Worm (Caenorhabditis elegans): ENCODE measurements around the gene chil-21.

Gene chil-21

DNA sequence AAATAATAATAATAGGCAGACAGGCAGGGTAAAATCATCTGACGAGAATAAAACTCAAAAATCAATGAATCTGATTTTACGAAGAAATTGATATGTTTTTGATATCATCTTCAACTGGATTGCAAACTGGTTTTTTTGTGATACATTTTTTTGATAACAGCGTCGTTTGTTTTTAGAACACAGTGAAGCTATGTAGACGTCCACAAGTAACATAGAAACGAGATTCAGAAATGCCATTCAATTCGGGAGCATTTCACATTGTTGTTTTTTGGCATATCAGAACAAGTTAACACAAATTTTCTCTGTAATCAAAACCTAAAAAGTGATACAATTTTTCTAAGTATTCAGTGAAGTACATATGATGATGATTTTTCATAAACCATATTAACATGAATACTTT is 23.6 kb downstream of the chil-21 start, which contains the start of gene chil-13:
chil-13 (minus strand) TSS at position 101 of the 400 bp plus-strand sequence.
- TF ChIP-seq ref-1 (GFP tag; conservative IDR thresholded peaks at IDR 0.05), result no peak
- no peak for TF ChIP-seq tab-1 (GFP tag; IDR thresholded peaks at IDR 0.05)
- no peak for TF ChIP-seq ztf-23 (GFP tag; IDR thresholded peaks at IDR 0.05)
- no peak for TF ChIP-seq ztf-29 (GFP tag; IDR thresholded peaks at IDR 0.05)
- TF ChIP-seq med-1 (GFP tag; optimal IDR thresholded peaks at IDR 0.05; ENCODE audit: insufficient read depth), result no peak
- no peak for TF ChIP-seq T22C8.4 (GFP tag; IDR thresholded peaks at IDR 0.05)
- no peak for TF ChIP-seq klf-2 (GFP tag; conservative IDR thresholded peaks at IDR 0.05)
- no peak for TF ChIP-seq flt-1 (GFP tag; IDR thresholded peaks at IDR 0.05)
- no peak for TF ChIP-seq cog-1 (tag; optimal IDR thresholded peaks at IDR 0.05)

DNA sequence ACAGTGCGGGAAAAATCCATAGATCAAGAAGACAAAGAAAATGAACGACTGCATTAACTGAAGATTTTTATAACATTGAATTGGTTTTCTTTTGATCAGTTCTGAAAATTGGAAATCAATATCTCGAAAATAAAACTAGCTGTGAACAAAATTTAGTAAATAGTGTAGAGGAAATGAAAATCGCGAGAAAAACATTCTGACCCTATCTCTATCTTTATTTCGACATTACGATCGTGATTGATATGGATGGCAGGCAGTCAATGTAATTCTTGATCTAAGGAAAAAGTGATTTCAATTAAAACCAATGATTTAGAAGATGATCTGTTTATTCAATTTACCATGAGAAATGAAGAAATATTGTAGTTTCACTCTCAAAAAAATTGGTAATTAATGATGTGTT is 25.8 kb downstream of the chil-21 start, which contains the start of gene kin-16:
kin-16 (minus strand) TSS at position 101 of the 400 bp plus-strand sequence.
- no peak for TF ChIP-seq flt-1 (GFP tag; IDR thresholded peaks at IDR 0.05)
- TF ChIP-seq cog-1 (tag; optimal IDR thresholded peaks at IDR 0.05), result no peak
- no peak for TF ChIP-seq med-1 (GFP tag; optimal IDR thresholded peaks at IDR 0.05; ENCODE audit: insufficient read depth)
- TF ChIP-seq ref-1 (GFP tag; conservative IDR thresholded peaks at IDR 0.05), result no peak
- no peak for TF ChIP-seq ztf-29 (GFP tag; IDR thresholded peaks at IDR 0.05)

DNA sequence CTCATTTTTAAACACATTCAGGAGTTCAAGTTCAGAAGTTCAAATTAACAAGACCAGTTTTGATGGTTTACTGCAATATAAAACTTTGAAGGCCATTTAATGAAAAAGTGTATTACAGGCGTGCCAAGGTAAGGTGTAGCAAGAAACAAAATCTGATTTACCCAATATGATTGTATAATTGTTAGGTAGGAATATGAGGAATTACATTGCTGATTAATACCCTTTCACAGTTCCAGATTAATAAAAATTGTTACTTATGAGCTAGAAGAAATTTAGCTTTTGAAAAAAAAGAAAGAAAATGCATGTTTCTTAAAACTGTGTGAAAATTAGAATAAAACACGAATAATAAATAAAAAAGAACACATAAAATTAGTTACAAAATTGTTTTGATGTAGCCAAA is 28.2 kb downstream of the chil-21 start, which contains the start of gene kin-15:
kin-15 (minus strand) TSS at position 101 of the 400 bp plus-strand sequence.
- TF ChIP-seq ztf-23 (GFP tag; IDR thresholded peaks at IDR 0.05) (no peak), tab-1 (GFP tag; IDR thresholded peaks at IDR 0.05) (no peak), ref-1 (GFP tag; conservative IDR thresholded peaks at IDR 0.05) (no peak), ztf-29 (GFP tag; IDR thresholded peaks at IDR 0.05) (no peak), cog-1 (tag; optimal IDR thresholded peaks at IDR 0.05) (no peak)

DNA sequence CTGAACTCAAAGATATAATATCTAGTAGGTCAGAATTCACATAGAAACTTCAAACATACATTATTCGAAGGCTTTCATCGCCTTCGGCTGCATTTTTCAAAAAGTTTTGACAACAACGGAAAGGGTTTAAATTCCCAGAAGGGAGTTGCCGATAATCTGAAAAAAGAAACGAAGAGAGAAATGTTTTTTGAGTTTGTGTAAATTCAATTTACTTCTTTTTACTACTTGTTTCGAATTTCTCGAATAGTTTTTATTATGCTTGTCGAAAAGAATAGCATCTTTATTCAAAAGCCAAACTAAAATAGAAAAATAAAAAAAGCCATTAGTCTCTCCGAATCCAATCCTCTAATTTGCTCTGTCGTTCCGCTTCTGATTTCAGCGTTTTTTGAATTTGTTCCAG is 30.7 kb downstream of the chil-21 start:
- TF ChIP-seq ref-1 (GFP tag; conservative IDR thresholded peaks at IDR 0.05) (no peak), cog-1 (tag; optimal IDR thresholded peaks at IDR 0.05) (no peak), med-1 (GFP tag; optimal IDR thresholded peaks at IDR 0.05; ENCODE audit: insufficient read depth) (no peak), ztf-23 (GFP tag; IDR thresholded peaks at IDR 0.05) (no peak), flt-1 (GFP tag; IDR thresholded peaks at IDR 0.05) (no peak), ztf-29 (GFP tag; IDR thresholded peaks at IDR 0.05) (no peak), tab-1 (GFP tag; IDR thresholded peaks at IDR 0.05) (no peak), T22C8.4 (GFP tag; IDR thresholded peaks at IDR 0.05) (no peak), klf-2 (GFP tag; conservative IDR thresholded peaks at IDR 0.05) (no peak)

DNA sequence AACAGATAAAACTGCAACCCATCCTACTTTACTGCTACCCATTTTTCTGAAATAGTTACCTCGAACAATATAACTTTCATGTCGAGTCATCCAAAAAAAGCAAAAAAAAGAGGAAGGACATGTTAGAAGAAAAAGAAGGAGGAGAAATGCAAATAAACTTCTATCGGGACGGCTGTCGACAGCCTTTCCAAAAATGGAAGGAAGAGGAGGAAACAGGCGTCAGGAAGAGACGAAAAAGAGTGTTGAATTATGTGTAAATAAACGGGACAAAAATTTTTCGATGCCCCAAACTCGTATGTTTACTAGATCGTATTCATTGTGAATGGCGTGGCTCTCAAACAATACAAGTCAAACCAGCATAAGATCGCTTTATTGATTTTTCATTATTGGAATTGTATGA is 34.1 kb downstream of the chil-21 start, which contains the start of gene M176.5:
M176.5 (minus strand) TSS at position 101 of the 400 bp plus-strand sequence.
- no peak for TF ChIP-seq T22C8.4 (GFP tag; IDR thresholded peaks at IDR 0.05)
- TF ChIP-seq klf-2 (GFP tag; conservative IDR thresholded peaks at IDR 0.05), result no peak
- no peak for TF ChIP-seq cog-1 (tag; optimal IDR thresholded peaks at IDR 0.05)
- TF ChIP-seq ztf-29 (GFP tag; IDR thresholded peaks at IDR 0.05), result no peak
- no peak for TF ChIP-seq ref-1 (GFP tag; conservative IDR thresholded peaks at IDR 0.05)
- no peak for TF ChIP-seq med-1 (GFP tag; optimal IDR thresholded peaks at IDR 0.05; ENCODE audit: insufficient read depth)
- no peak for TF ChIP-seq tab-1 (GFP tag; IDR thresholded peaks at IDR 0.05)
- TF ChIP-seq ztf-23 (GFP tag; IDR thresholded peaks at IDR 0.05), result no peak
- no peak for TF ChIP-seq flt-1 (GFP tag; IDR thresholded peaks at IDR 0.05)

DNA sequence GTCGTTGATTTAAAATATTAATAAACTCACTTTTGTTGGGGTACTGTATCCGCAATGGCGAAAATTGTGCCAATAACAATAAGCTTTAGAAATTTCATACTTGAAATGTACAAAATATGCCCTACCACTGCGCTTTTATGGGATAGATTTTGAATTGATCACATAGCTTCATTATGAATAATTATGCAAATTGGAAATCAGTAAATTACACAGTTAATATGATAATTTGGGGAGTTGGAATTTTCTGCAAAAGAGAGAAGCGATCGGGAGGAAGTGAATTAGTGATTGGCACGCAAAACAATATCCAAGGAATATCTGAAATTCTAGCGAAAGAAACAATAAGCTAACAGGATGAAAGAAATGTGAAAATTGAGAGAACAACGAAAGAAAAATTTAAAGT is 35.7 kb downstream of the chil-21 start, which contains the start of gene M176.10:
M176.10 (minus strand) TSS at position 101 of the 400 bp plus-strand sequence.
- TF ChIP-seq flt-1 (GFP tag; IDR thresholded peaks at IDR 0.05) (no peak), cog-1 (tag; optimal IDR thresholded peaks at IDR 0.05) (no peak), tab-1 (GFP tag; IDR thresholded peaks at IDR 0.05) (no peak), ref-1 (GFP tag; conservative IDR thresholded peaks at IDR 0.05) (no peak), klf-2 (GFP tag; conservative IDR thresholded peaks at IDR 0.05) (no peak), ztf-29 (GFP tag; IDR thresholded peaks at IDR 0.05) (no peak)

DNA sequence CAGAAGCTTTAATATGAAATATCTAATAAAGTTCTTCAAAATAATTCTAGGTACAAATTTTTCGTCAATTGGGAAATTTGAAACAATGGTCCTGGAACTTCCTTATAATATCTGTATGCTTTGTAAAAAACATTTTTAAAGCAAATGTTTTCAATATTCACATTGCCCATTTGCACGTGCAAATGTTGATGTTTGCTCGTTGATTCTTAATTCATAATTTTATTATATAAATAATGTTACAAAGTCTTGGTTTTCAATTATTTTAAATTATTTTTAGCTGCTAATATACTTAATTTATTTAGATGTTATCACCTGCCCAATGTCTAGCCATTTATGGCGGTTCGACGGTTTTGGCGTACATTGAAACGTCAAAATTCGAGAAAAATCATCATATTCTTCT is 39.8 kb downstream of the chil-21 start, which contains the start of gene M176.11:
M176.11 (plus strand) TSS at position 301 of the 400 bp plus-strand sequence.
- TF ChIP-seq cog-1 (tag; optimal IDR thresholded peaks at IDR 0.05), result no peak
- TF ChIP-seq flt-1 (GFP tag; IDR thresholded peaks at IDR 0.05), result no peak
- no peak for TF ChIP-seq ztf-23 (GFP tag; IDR thresholded peaks at IDR 0.05)
- TF ChIP-seq klf-2 (GFP tag; conservative IDR thresholded peaks at IDR 0.05), result no peak
- TF ChIP-seq tab-1 (GFP tag; IDR thresholded peaks at IDR 0.05), result no peak
- no peak for TF ChIP-seq med-1 (GFP tag; optimal IDR thresholded peaks at IDR 0.05; ENCODE audit: insufficient read depth)
- no peak for TF ChIP-seq T22C8.4 (GFP tag; IDR thresholded peaks at IDR 0.05)
- no peak for TF ChIP-seq ztf-29 (GFP tag; IDR thresholded peaks at IDR 0.05)
- TF ChIP-seq ref-1 (GFP tag; conservative IDR thresholded peaks at IDR 0.05), result no peak

DNA sequence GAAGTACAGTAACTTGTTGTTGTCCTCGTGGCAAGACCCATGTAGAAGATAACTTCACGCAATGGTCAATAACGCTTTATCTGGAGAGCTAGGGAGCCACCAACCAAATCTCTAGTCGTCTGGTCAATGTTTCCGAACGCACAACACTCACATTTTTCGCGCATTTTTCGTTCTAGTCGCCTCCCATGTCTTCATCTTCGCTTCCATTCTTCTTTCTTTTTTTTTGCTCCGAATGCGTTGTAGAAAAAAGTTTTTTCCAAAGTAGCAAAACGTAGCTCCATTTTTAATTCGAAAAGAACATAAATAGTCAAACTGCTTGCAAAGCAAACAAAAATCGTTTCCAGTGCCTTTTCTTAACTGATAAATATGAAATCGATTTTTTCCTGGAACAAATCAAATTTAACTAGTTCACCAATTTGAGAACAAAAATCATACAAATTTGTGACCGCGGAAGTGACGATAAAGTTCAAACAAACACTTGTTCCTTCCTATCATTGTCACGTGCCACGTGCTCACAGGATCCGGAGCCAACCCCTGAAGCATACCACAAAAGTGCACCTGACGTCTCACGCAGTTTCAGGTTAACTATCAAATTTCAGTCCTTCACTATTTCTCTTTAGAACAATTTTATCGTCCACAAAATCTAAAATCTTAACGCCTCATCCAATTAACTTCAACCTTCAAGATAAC is 42.8 kb downstream of the chil-21 start:
- TF ChIP-seq ztf-29 (GFP tag; IDR thresholded peaks at IDR 0.05), result no peak
- TF ChIP-seq ref-1 (GFP tag; conservative IDR thresholded peaks at IDR 0.05), result no peak
- no peak for TF ChIP-seq med-1 (GFP tag; optimal IDR thresholded peaks at IDR 0.05; ENCODE audit: insufficient read depth)
- TF ChIP-seq flt-1 (GFP tag; IDR thresholded peaks at IDR 0.05), result no peak
- TF ChIP-seq tab-1 (GFP tag; IDR thresholded peaks at IDR 0.05), result no peak
- no peak for TF ChIP-seq ztf-23 (GFP tag; IDR thresholded peaks at IDR 0.05)
- TF ChIP-seq klf-2 (GFP tag; conservative IDR thresholded peaks at IDR 0.05), result no peak
- TF ChIP-seq cog-1 (tag; optimal IDR thresholded peaks at IDR 0.05), result no peak
- TF ChIP-seq T22C8.4 (GFP tag; IDR thresholded peaks at IDR 0.05), result no peak

DNA sequence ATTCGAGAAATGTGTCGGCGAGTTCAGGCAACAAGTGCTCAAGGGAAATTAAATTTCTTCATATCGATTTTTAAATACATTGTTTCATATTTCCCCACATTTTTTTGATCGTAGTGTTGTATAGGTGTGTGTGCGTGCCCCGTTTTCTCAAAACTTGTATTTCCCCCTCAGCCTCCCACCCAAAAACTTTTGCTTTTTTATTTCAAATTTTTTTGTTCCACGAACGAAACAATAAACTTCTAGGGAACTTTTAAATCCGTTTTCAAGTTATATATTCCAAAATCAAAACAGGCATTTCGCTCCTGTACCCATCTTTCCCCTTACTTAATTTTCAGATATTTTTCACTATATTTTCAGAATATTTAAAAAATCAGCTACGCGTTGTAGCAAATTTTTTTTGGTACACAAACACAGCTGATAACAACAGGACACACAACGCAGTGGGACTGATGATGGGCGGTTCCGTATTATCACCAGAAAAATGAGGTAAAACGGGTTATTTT is 43.7 kb downstream of the chil-21 start, which contains the start of the genes M176.4 and M176.16:
M176.4 (plus strand) TSS at position 301 of the 503 bp plus-strand sequence.
M176.16 (plus strand) TSS at position 453 of the 503 bp plus-strand sequence.
- no peak for TF ChIP-seq flt-1 (GFP tag; IDR thresholded peaks at IDR 0.05)
- no peak for TF ChIP-seq med-1 (GFP tag; optimal IDR thresholded peaks at IDR 0.05; ENCODE audit: insufficient read depth)
- no peak for TF ChIP-seq ztf-23 (GFP tag; IDR thresholded peaks at IDR 0.05)
- no peak for TF ChIP-seq T22C8.4 (GFP tag; IDR thresholded peaks at IDR 0.05)
- no peak for TF ChIP-seq ztf-29 (GFP tag; IDR thresholded peaks at IDR 0.05)
- TF ChIP-seq klf-2 (GFP tag; conservative IDR thresholded peaks at IDR 0.05), result no peak
- no peak for TF ChIP-seq cog-1 (tag; optimal IDR thresholded peaks at IDR 0.05)
- TF ChIP-seq ref-1 (GFP tag; conservative IDR thresholded peaks at IDR 0.05), result no peak
- no peak for TF ChIP-seq tab-1 (GFP tag; IDR thresholded peaks at IDR 0.05)
